Worm (Caenorhabditis elegans) whole organism, L1 larva: ENCODE data around the gene sup-12.
A peak's percentile ranks its signal among the peaks of the same experiment; 100 is the strongest.

ENCODE experiments used
- alr-1 ChIP-seq: fragments of 200-800 bp; sonication (Bioruptor generic); optimal IDR thresholded peaks from 2 replicates; lab custom pipeline; 2018; ENCODE audit warnings: borderline replicate concordance, mild to moderate bottlenecking, missing genetic modification characterization, missing compliant biosample characterization
- ama-1 ChIP-seq: fragments of 150-350 bp; optimal IDR thresholded peaks from 2 replicates; lab custom pipeline; 2014
- blmp-1 ChIP-seq: fragments of 150-350 bp; optimal IDR thresholded peaks from 2 replicates; lab custom pipeline; 2014; ENCODE audit warnings: missing biosample characterization, missing genetic modification characterization
- ceh-63 ChIP-seq: fragments of 200-800 bp; sonication (Bioruptor generic); optimal IDR thresholded peaks from 2 replicates; lab custom pipeline; 2018; ENCODE audit warnings: mild to moderate bottlenecking, missing genetic modification characterization, missing compliant biosample characterization
- ceh-8 ChIP-seq: fragments of 200-800 bp; sonication (Bioruptor generic); optimal IDR thresholded peaks from 2 replicates; lab custom pipeline; 2018; ENCODE audit warnings: mild to moderate bottlenecking, missing genetic modification characterization, moderate library complexity, missing compliant biosample characterization
- ceh-82 ChIP-seq, 3 experiments: fragments of 150-350 bp in 1 of 3; sonication (generic microtip) in 2 of 3; optimal IDR thresholded peaks; 2 replicates each; lab custom pipeline; 2014 to 2017; ENCODE audit warnings: missing biosample characterization in 3 of 3, missing genetic modification characterization in 3 of 3
- dpl-1 ChIP-seq, 3 experiments: fragments of 150-350 bp in 2 of 3; sonication (generic microtip) in 1 of 3; optimal IDR thresholded peaks; 2 replicates each; lab custom pipeline; 2014 to 2017; ENCODE audit warnings: missing biosample characterization in 3 of 3, missing genetic modification characterization in 3 of 3, missing genetic modification reagents in 3 of 3
- efl-1 ChIP-seq, 4 experiments: fragments of 150-350 bp; optimal IDR thresholded peaks in 3 of 4; peaks in 1 of 4; 1 replicate in 1 of 4; 2 replicates in 3 of 4; lab custom pipeline; 2014; ENCODE audit warnings: missing biosample characterization in 2 of 4, missing genetic modification characterization in 2 of 4, missing genetic modification reagents in 2 of 4
- egl-27 ChIP-seq, 2 experiments: fragments of 150-350 bp in 1 of 2; sonication (generic microtip); optimal IDR thresholded peaks; 3 replicates each; lab custom pipeline; 2017 to 2018; ENCODE audit warnings: missing biosample characterization in 2 of 2, missing genetic modification characterization in 2 of 2, missing genetic modification reagents in 2 of 2
- elt-3 ChIP-seq, 6 experiments: fragments of 150-350 bp in 1 of 6; sonication (generic microtip); optimal IDR thresholded peaks; 2 replicates each; lab custom pipeline; 2017 to 2018; ENCODE audit warnings: missing biosample characterization in 6 of 6, missing genetic modification characterization in 6 of 6, inconsistent platforms in 1 of 6
- ets-5 ChIP-seq: fragments of 200-800 bp; sonication (Bioruptor generic); IDR thresholded peaks from 2 replicates; pipeline ENCODE4 v1.3.6; 2022; ENCODE audit warnings: missing genetic modification characterization, missing compliant biosample characterization
- fkh-10 ChIP-seq: sonication (generic microtip); optimal IDR thresholded peaks from 2 replicates; lab custom pipeline; 2017; ENCODE audit warnings: missing biosample characterization, missing genetic modification reagents, missing genetic modification characterization
- fkh-8 ChIP-seq: sonication (generic microtip); optimal IDR thresholded peaks from 2 replicates; lab custom pipeline; 2016; ENCODE audit warnings: mild to moderate bottlenecking, missing genetic modification characterization, missing compliant biosample characterization
- hlh-17 ChIP-seq: fragments of 200-800 bp; sonication (Bioruptor generic); optimal IDR thresholded peaks from 2 replicates; lab custom pipeline; 2018; ENCODE audit warnings: missing genetic modification characterization, mild to moderate bottlenecking, missing compliant biosample characterization, moderate library complexity, borderline replicate concordance
- hpl-2 ChIP-seq: fragments of 150-350 bp; optimal IDR thresholded peaks from 2 replicates; lab custom pipeline; 2014; ENCODE audit warnings: missing biosample characterization, missing genetic modification reagents, missing genetic modification characterization
- irx-1 ChIP-seq: sonication (generic microtip); optimal IDR thresholded peaks from 2 replicates; lab custom pipeline; 2016; ENCODE audit warnings: missing genetic modification characterization, missing compliant biosample characterization
- jun-1 ChIP-seq: fragments of 150-350 bp; optimal IDR thresholded peaks from 2 replicates; lab custom pipeline; 2014; ENCODE audit warnings: missing biosample characterization, missing genetic modification reagents, missing genetic modification characterization
- lin-13 ChIP-seq: fragments of 150-350 bp; optimal IDR thresholded peaks from 2 replicates; lab custom pipeline; 2014; ENCODE audit warnings: missing biosample characterization, missing genetic modification reagents, missing genetic modification characterization
- lin-14 ChIP-seq: fragments of 200-800 bp; sonication (Bioruptor generic); optimal IDR thresholded peaks from 2 replicates; lab custom pipeline; 2018; ENCODE audit warnings: mild to moderate bottlenecking, missing genetic modification characterization, moderate library complexity, missing compliant biosample characterization
- lin-39 ChIP-seq: fragments of 150-350 bp; optimal IDR thresholded peaks from 2 replicates; lab custom pipeline; 2014; ENCODE audit warnings: missing biosample characterization, missing genetic modification reagents, missing genetic modification characterization
- lsy-2 ChIP-seq, 2 experiments: fragments of 150-350 bp; optimal IDR thresholded peaks; 2 replicates each; lab custom pipeline; 2014; ENCODE audit warnings: missing biosample characterization in 2 of 2, missing genetic modification characterization in 2 of 2
- nhr-12 ChIP-seq: sonication (generic microtip); optimal IDR thresholded peaks from 2 replicates; lab custom pipeline; 2017; ENCODE audit warnings: missing biosample characterization, missing genetic modification characterization
- nhr-19 ChIP-seq: fragments of 200-800 bp; sonication (Bioruptor generic); conservative IDR thresholded peaks from 2 replicates; pipeline ENCODE4 v1.3.6; 2022; ENCODE audit warnings: missing genetic modification characterization, missing compliant biosample characterization
- nhr-28 ChIP-seq: fragments of 150-350 bp; optimal IDR thresholded peaks from 2 replicates; lab custom pipeline; 2014; ENCODE audit warnings: missing biosample characterization, missing genetic modification characterization
- nhr-47 ChIP-seq: sonication (generic microtip); optimal IDR thresholded peaks from 2 replicates; lab custom pipeline; 2016; ENCODE audit warnings: mild to moderate bottlenecking, missing genetic modification characterization, moderate library complexity, missing compliant biosample characterization
- nhr-71 ChIP-seq: sonication (generic microtip); optimal IDR thresholded peaks from 2 replicates; lab custom pipeline; 2016; ENCODE audit warnings: mild to moderate bottlenecking, missing genetic modification characterization, moderate library complexity, missing compliant biosample characterization
- nhr-85 ChIP-seq: sonication (generic microtip); peaks from one replicate; lab custom pipeline; 2016; ENCODE audit warnings: missing genetic modification characterization, inconsistent platforms, missing compliant biosample characterization
- pag-3 ChIP-seq: sonication (generic microtip); optimal IDR thresholded peaks from 2 replicates; lab custom pipeline; 2017; ENCODE audit warnings: missing genetic modification characterization, mild to moderate bottlenecking, missing compliant biosample characterization, antibody characterized with exemption, borderline replicate concordance; ENCODE audit not compliant: insufficient read depth
- rnt-1 ChIP-seq: sonication (generic microtip); optimal IDR thresholded peaks from 2 replicates; lab custom pipeline; 2016; ENCODE audit warnings: mild to moderate bottlenecking, missing genetic modification characterization, moderate library complexity, missing compliant biosample characterization
- snpc-4 ChIP-seq: fragments of 150-350 bp; optimal IDR thresholded peaks from 2 replicates; lab custom pipeline; 2014; ENCODE audit warnings: missing biosample characterization, missing genetic modification characterization
- snu-23 ChIP-seq: sonication (generic microtip); optimal IDR thresholded peaks from 2 replicates; lab custom pipeline; 2016; ENCODE audit warnings: missing genetic modification characterization, missing compliant biosample characterization
- sup-37 ChIP-seq: fragments of 200-800 bp; sonication (Bioruptor generic); optimal IDR thresholded peaks from 2 replicates; lab custom pipeline; 2018; ENCODE audit warnings: mild to moderate bottlenecking, missing genetic modification characterization, missing compliant biosample characterization
- swsn-7 ChIP-seq: sonication (generic microtip); optimal IDR thresholded peaks from 2 replicates; lab custom pipeline; 2016; ENCODE audit warnings: missing genetic modification characterization, missing compliant biosample characterization
- unc-130 ChIP-seq: fragments of 150-350 bp; optimal IDR thresholded peaks from 2 replicates; lab custom pipeline; 2017; ENCODE audit warnings: missing biosample characterization, missing genetic modification characterization, inconsistent platforms
- unc-30 ChIP-seq: sonication (generic microtip); optimal IDR thresholded peaks from 2 replicates; lab custom pipeline; 2017; ENCODE audit warnings: missing biosample characterization, missing genetic modification characterization
- unc-86 ChIP-seq: sonication (generic microtip); optimal IDR thresholded peaks from 2 replicates; lab custom pipeline; 2016; ENCODE audit warnings: missing genetic modification characterization, missing compliant biosample characterization
- unc-98 ChIP-seq: fragments of 200-800 bp; sonication (Bioruptor generic); IDR thresholded peaks from 2 replicates; pipeline ENCODE4 v1.3.6; 2022; ENCODE audit warnings: missing genetic modification characterization, missing compliant biosample characterization
- zag-1 ChIP-seq: fragments of 150-350 bp; optimal IDR thresholded peaks from 2 replicates; lab custom pipeline; 2014; ENCODE audit warnings: missing biosample characterization, missing genetic modification characterization
- ztf-4 ChIP-seq: fragments of 150-350 bp; optimal IDR thresholded peaks from 2 replicates; lab custom pipeline; 2014; ENCODE audit warnings: missing biosample characterization, missing genetic modification characterization

Gene sup-12

DNA sequence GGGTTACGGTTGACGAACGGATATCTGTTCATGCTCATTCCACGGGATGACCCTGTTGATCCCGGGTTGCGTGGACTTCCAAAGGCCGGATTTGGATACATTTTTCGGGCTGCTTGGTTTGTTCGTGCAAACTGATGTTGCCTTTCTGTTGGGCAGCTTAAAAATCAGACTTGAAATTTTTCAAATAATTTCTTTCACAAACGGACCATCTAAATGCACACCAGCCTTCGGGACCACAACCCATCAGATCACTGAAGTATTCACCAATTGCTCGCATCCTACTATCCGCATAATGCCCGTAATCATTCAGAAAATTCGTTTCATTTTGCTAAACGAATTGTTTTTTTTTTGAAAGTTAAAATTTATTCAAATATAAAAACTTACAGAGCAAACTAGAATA lies 8.8 kb upstream of the sup-12 start, which contains the start of gene F47F2.3:
F47F2.3 (minus strand) TSS at position 101 of the 400 bp plus-strand sequence.
- TF ChIP-seq ceh-63 (GFP tag; lab: Kevin White, UChicago) (no peak), ets-5 (GFP tag; lab: Robert Waterston, UW) (no peak), hpl-2 (GFP tag; lab: Kevin White, UChicago) (no peak), ama-1 (no peak), dpl-1 (GFP tag; optimal IDR thresholded peaks at IDR 0.05; lab: Kevin White, UChicago) (no peak), blmp-1 (tag; lab: Kevin White, UChicago) (no peak), sup-37 (GFP tag; lab: Kevin White, UChicago) (no peak), ceh-8 (GFP tag; lab: Kevin White, UChicago) (no peak), ceh-82 (tag; optimal IDR thresholded peaks at IDR 0.05; lab: Kevin White, UChicago) (no peak), unc-130 (tag; lab: Kevin White, UChicago) (no peak), alr-1 (no peak), nhr-19 (no peak), nhr-85 (tag; lab: Kevin White, UChicago) (no peak), elt-3 (tag; optimal IDR thresholded peaks at IDR 0.05; lab: Kevin White, UChicago) (no peak), ztf-4 (tag; lab: Kevin White, UChicago) (no peak)

DNA sequence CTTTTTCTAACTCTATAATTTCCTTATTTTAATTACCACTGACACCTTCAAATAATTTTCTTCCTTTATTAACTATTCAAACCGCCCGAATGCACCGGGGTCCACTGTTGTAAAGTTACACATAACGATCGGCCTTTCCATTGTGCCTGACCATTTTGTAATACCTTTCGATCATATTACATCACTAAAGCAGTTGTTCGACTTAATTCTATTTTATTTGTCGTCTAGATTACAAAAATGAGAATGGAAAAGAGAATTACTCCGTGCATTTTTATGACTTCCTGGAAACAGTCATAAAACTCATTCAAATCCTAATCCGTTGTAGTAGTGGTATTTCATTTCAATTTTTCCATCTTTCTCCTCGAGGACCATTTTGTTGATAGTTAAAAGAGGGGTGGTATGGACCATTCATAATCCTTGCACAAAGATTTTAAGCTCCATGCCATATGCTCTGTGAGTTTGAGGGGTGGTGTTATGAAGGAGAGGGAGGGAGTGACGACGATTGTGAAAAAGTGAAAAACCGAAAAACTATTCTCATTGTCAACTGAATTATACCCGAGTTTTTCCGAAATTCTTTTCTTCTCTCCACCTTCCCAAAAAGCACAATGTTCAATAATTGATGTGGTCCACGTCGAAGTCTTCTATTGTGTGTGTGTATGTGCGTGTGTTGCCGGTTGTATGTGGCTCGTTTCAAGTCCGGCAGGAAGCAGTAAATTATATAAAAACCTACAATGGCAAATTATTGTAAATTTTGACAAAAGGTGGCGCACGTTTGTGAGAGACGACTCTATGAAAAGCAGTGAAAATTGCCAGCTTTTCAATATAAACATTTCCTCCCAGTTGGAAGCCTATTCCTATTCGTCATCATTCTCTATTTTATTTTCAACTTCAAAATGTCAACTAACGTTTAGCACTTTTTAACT lies 5.9 kb upstream of the sup-12 start:
- TF ChIP-seq unc-30 (tag; lab: Kevin White, UChicago) (peak; percentile 63), zag-1 (tag; lab: Kevin White, UChicago) (no peak), snu-23 (GFP tag; lab: Kevin White, UChicago) (no peak), lin-39 (no peak), lin-13 (GFP tag; lab: Kevin White, UChicago) (no peak), rnt-1 (tag; lab: Kevin White, UChicago) (peak; percentile 4), nhr-28 (tag; lab: Kevin White, UChicago) (no peak), nhr-47 (tag; lab: Kevin White, UChicago) (no peak), lin-14 (GFP tag; lab: Kevin White, UChicago) (peak; percentile 8), nhr-12 (tag; lab: Kevin White, UChicago) (no peak), snpc-4 (tag; lab: Kevin White, UChicago) (no peak), fkh-8 (tag; lab: Kevin White, UChicago) (peak; percentile 23), hlh-17 (no peak), efl-1 (optimal IDR thresholded peaks at IDR 0.05; lab: Kevin White, UChicago) (no peak), efl-1 (GFP tag; optimal IDR thresholded peaks at IDR 0.05 in 1 of 2; lab: Kevin White, UChicago) (peak in 1 of 2 experiments; percentile 77)

DNA sequence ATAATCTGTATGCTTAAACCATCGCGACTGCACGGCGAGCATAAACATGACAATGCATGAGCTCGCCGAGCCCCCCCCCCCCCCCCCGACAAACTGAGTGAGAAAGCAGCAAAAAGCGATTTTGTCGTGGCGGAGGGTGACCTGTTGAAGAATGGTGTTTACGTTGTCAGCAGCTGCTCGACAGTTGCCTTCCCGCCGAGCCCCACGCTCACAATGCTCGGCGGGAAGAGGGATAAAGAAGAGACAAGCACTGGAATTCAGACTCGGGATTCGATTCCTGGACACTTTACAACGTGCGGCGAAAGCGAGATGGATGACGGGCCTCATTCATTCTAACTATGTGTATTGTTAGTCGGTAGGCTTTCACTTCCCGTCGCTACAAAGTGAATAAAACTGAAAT lies 3.7 kb upstream of the sup-12 start:
- TF ChIP-seq swsn-7 (tag; lab: Kevin White, UChicago) = peak; percentile 1
- TF ChIP-seq rnt-1 (tag; lab: Kevin White, UChicago) = peak; percentile 82
- TF ChIP-seq lin-14 (GFP tag; lab: Kevin White, UChicago) = peak; percentile 62
- TF ChIP-seq lsy-2 (tag; optimal IDR thresholded peaks at IDR 0.05; lab: Kevin White, UChicago) = peak in 1 of 2 experiments; percentile 26
- TF ChIP-seq unc-130 (tag; lab: Kevin White, UChicago) = peak; percentile 13
- TF ChIP-seq nhr-71 (tag; lab: Kevin White, UChicago) = peak; percentile 65
- TF ChIP-seq egl-27 (tag; optimal IDR thresholded peaks at IDR 0.05; lab: Kevin White, UChicago) = no peak
- TF ChIP-seq snu-23 (GFP tag; lab: Kevin White, UChicago) = peak; percentile 34
- TF ChIP-seq nhr-19 = peak; percentile 53
- no peak for TF ChIP-seq jun-1

DNA sequence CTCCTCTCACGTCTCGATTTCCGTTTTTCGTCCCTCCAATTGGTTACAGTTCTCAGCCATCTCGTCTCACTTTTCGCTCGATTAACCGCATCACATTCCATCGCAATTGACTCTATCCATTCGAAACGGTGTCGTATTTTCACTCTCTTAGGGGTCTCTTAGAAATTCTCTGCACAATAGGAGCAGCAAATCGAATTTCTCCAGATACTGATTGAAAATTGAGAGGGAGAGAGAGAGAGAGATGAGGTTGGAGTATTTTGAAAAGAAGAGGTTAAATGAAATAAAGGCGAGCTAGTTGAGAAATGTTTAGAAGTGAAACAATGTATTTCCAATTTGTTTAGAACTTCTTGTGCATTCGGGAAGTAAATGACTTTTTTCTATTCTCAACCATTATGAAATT lies 3.0 kb upstream of the sup-12 start:
- TF ChIP-seq unc-98 (GFP tag; lab: Robert Waterston, UW) = no peak
- no peak for TF ChIP-seq nhr-85 (tag; lab: Kevin White, UChicago)
- TF ChIP-seq lin-13 (GFP tag; lab: Kevin White, UChicago) = no peak
- TF ChIP-seq dpl-1 (GFP tag; optimal IDR thresholded peaks at IDR 0.05; lab: Kevin White, UChicago) = no peak
- peak; percentile 35 for TF ChIP-seq lin-14 (GFP tag; lab: Kevin White, UChicago)
- no peak for TF ChIP-seq pag-3 (tag; lab: Kevin White, UChicago)
- no peak for TF ChIP-seq ceh-82 (tag; optimal IDR thresholded peaks at IDR 0.05; lab: Kevin White, UChicago)
- TF ChIP-seq nhr-12 (tag; lab: Kevin White, UChicago) = no peak
- no peak for TF ChIP-seq ama-1
- TF ChIP-seq efl-1 (optimal IDR thresholded peaks at IDR 0.05; lab: Kevin White, UChicago) = no peak
- no peak for TF ChIP-seq efl-1 (GFP tag; optimal IDR thresholded peaks at IDR 0.05 in 1 of 2; lab: Kevin White, UChicago)
- TF ChIP-seq unc-86 (tag; lab: Kevin White, UChicago) = no peak
- no peak for TF ChIP-seq ztf-4 (tag; lab: Kevin White, UChicago)
- no peak for TF ChIP-seq irx-1 (tag; lab: Kevin White, UChicago)
- no peak for TF ChIP-seq sup-37 (GFP tag; lab: Kevin White, UChicago)
- TF ChIP-seq fkh-10 (GFP tag; lab: Kevin White, UChicago) = peak; percentile 96
- TF ChIP-seq, all 84 proteins: peak for 2
